Fruit fly (Drosophila melanogaster) whole organism, embryonic: ENCODE results near the gene Ada1-2.

Experiments used
- Asciz ChIP-seq: fragments of 200-800 bp; sonication (Bioruptor generic); optimal IDR thresholded peaks from 2 replicates; lab custom pipeline; 2017; ENCODE audit warnings: missing biosample characterization, mild to moderate bottlenecking, missing genetic modification characterization, missing genetic modification reagents
- C15 ChIP-seq: fragments of 200-800 bp; sonication (Bioruptor generic); IDR thresholded peaks from 3 replicates; pipeline ENCODE4 v1.3.6; 2022; ENCODE audit warnings: missing biosample characterization, missing genetic modification characterization
- CG11085 ChIP-seq: fragments of 200-800 bp; sonication (Bioruptor generic); IDR thresholded peaks from 2 replicates; pipeline ENCODE4 v1.3.6; 2022; ENCODE audit warnings: missing biosample characterization, missing genetic modification characterization
- CG11696 ChIP-seq: fragments of 200-800 bp; sonication (Bioruptor generic); IDR thresholded peaks from 2 replicates; pipeline ENCODE4 v1.3.6; 2022; ENCODE audit warnings: missing biosample characterization, missing genetic modification characterization
- CG13624 ChIP-seq: fragments of 200-800 bp; sonication (Bioruptor generic); optimal IDR thresholded peaks from 2 replicates; lab custom pipeline; 2016; ENCODE audit warnings: missing biosample characterization, missing genetic modification characterization
- CG15269 ChIP-seq: fragments of 200-800 bp; sonication (Bioruptor generic); optimal IDR thresholded peaks from 2 replicates; lab custom pipeline; 2018; ENCODE audit warnings: missing biosample characterization, mild to moderate bottlenecking, missing genetic modification characterization, moderate library complexity
- CG15696 ChIP-seq: fragments of 200-800 bp; sonication (Bioruptor generic); optimal IDR thresholded peaks from 2 replicates; lab custom pipeline; 2019; ENCODE audit warnings: missing biosample characterization, mild to moderate bottlenecking, missing genetic modification characterization, moderate library complexity
- CG17912 ChIP-seq: fragments of 200-800 bp; sonication (Bioruptor generic); optimal IDR thresholded peaks from 2 replicates; lab custom pipeline; 2018; ENCODE audit warnings: missing biosample characterization, mild to moderate bottlenecking, missing genetic modification characterization
- CG18764 ChIP-seq: fragments of 200-800 bp; sonication (Bioruptor generic); optimal IDR thresholded peaks from 3 replicates; lab custom pipeline; 2016; ENCODE audit warnings: missing biosample characterization, missing genetic modification characterization
- CG2129 ChIP-seq: fragments of 200-800 bp; sonication (Bioruptor generic); IDR thresholded peaks from 2 replicates; pipeline ENCODE4 v1.3.6; 2022; ENCODE audit warnings: missing biosample characterization, missing genetic modification characterization; ENCODE audit not compliant: partially characterized antibody
- CG30020 ChIP-seq: fragments of 200-800 bp; optimal IDR thresholded peaks from 2 replicates; lab custom pipeline; 2019; ENCODE audit warnings: missing biosample characterization, mild to moderate bottlenecking, missing genetic modification characterization, moderate library complexity
- CG33557 ChIP-seq: fragments of 200-800 bp; sonication (Bioruptor generic); optimal IDR thresholded peaks from 2 replicates; lab custom pipeline; 2019; ENCODE audit warnings: missing biosample characterization, mild to moderate bottlenecking, missing genetic modification characterization, moderate library complexity
- CG4360 ChIP-seq: fragments of 200-800 bp; sonication (Bioruptor generic); IDR thresholded peaks from 2 replicates; pipeline ENCODE4 v1.3.6; 2022; ENCODE audit warnings: missing biosample characterization, missing genetic modification characterization
- CG4424 ChIP-seq: fragments of 200-800 bp; sonication (Bioruptor generic); optimal IDR thresholded peaks from 3 replicates; lab custom pipeline; 2016; ENCODE audit warnings: missing biosample characterization, missing genetic modification characterization
- CG4730 ChIP-seq: fragments of 200-800 bp; sonication (Bioruptor generic); IDR thresholded peaks from 2 replicates; pipeline ENCODE4 v1.3.6; 2022; ENCODE audit warnings: missing biosample characterization, missing genetic modification characterization
- CG5180 ChIP-seq: fragments of 200-800 bp; sonication (Bioruptor generic); optimal IDR thresholded peaks from 3 replicates; lab custom pipeline; 2017; ENCODE audit warnings: missing biosample characterization, missing genetic modification characterization, mild to moderate bottlenecking, moderate library complexity, missing genetic modification reagents
- CG6175 ChIP-seq: fragments of 200-800 bp; sonication (Bioruptor generic); IDR thresholded peaks from 3 replicates; pipeline ENCODE4 v1.3.6; 2022; ENCODE audit warnings: missing biosample characterization, missing genetic modification characterization
- CG6689 ChIP-seq: fragments of 200-800 bp; sonication (Bioruptor generic); IDR thresholded peaks from 2 replicates; pipeline ENCODE4 v1.3.6; 2022; ENCODE audit warnings: missing biosample characterization, missing genetic modification characterization
- CG6791 ChIP-seq: fragments of 200-800 bp; sonication (Bioruptor generic); IDR thresholded peaks from 3 replicates; pipeline ENCODE4 v1.3.6; 2022; ENCODE audit warnings: missing biosample characterization, missing genetic modification characterization; ENCODE audit not compliant: partially characterized antibody
- CG6854 ChIP-seq: fragments of 200-800 bp; sonication (Bioruptor generic); optimal IDR thresholded peaks from 3 replicates; lab custom pipeline; 2017; ENCODE audit warnings: missing biosample characterization, mild to moderate bottlenecking, missing genetic modification characterization
- CG8281 ChIP-seq: fragments of 200-800 bp; sonication (Bioruptor generic); optimal IDR thresholded peaks from 2 replicates; lab custom pipeline; 2018; ENCODE audit warnings: missing biosample characterization, mild to moderate bottlenecking, missing genetic modification characterization, moderate library complexity
- CG9437 ChIP-seq: fragments of 200-800 bp; sonication (Bioruptor generic); optimal IDR thresholded peaks from 2 replicates; lab custom pipeline; 2018; ENCODE audit warnings: missing biosample characterization, mild to moderate bottlenecking, missing genetic modification characterization
- CG9932 ChIP-seq: fragments of 200-800 bp; sonication (Bioruptor generic); IDR thresholded peaks from 2 replicates; pipeline ENCODE4 v1.3.6; 2022; ENCODE audit warnings: missing biosample characterization, missing genetic modification characterization
- D ChIP-seq, 2 experiments: fragments of 200-800 bp in 1 of 2; fragments of >200 bp in 1 of 2; sonication (Bioruptor generic) in 1 of 2; optimal IDR thresholded peaks; 2 replicates in 1 of 2; 3 replicates in 1 of 2; lab custom pipeline; 2017; ENCODE audit warnings: mild to moderate bottlenecking in 1 of 2, missing biosample characterization in 1 of 2, missing genetic modification characterization in 1 of 2, missing genetic modification reagents in 1 of 2
- E2f2 ChIP-seq: fragments of 200-800 bp; sonication (Bioruptor generic); IDR thresholded peaks from 2 replicates; pipeline ENCODE4 v1.3.6; 2022; ENCODE audit warnings: missing biosample characterization, missing genetic modification characterization
- Hand ChIP-seq: fragments of 200-800 bp; sonication (Bioruptor generic); optimal IDR thresholded peaks from 2 replicates; lab custom pipeline; 2017; ENCODE audit warnings: mild to moderate bottlenecking, missing biosample characterization, missing genetic modification reagents, missing genetic modification characterization
- Hey ChIP-seq: fragments of 200-800 bp; sonication (Bioruptor generic); optimal IDR thresholded peaks from 3 replicates; lab custom pipeline; 2018; ENCODE audit warnings: missing biosample characterization, mild to moderate bottlenecking, missing genetic modification characterization
- Oli ChIP-seq: fragments of 200-800 bp; sonication (Bioruptor generic); optimal IDR thresholded peaks from 2 replicates; lab custom pipeline; 2018; ENCODE audit warnings: missing biosample characterization, mild to moderate bottlenecking, missing genetic modification characterization, moderate library complexity
- Sox100B ChIP-seq: fragments of 200-800 bp; sonication (Bioruptor generic); optimal IDR thresholded peaks from 3 replicates; lab custom pipeline; 2018; ENCODE audit warnings: missing biosample characterization, mild to moderate bottlenecking, missing genetic modification characterization
- Sox102F ChIP-seq: fragments of 200-800 bp; sonication (Bioruptor generic); optimal IDR thresholded peaks from 2 replicates; lab custom pipeline; 2018; ENCODE audit warnings: missing biosample characterization, mild to moderate bottlenecking, missing genetic modification characterization, moderate library complexity
- ab ChIP-seq: fragments of 200-800 bp; sonication (Bioruptor generic); optimal IDR thresholded peaks from 2 replicates; lab custom pipeline; 2016; ENCODE audit warnings: missing biosample characterization, missing genetic modification characterization
- al ChIP-seq: fragments of 200-800 bp; sonication (Bioruptor generic); IDR thresholded peaks from 2 replicates; pipeline ENCODE4 v1.3.6; 2022; ENCODE audit warnings: missing biosample characterization, missing genetic modification characterization
- cas ChIP-seq: fragments of 200-800 bp; sonication (Bioruptor generic); IDR thresholded peaks from 2 replicates; pipeline ENCODE4 v1.3.6; 2022; ENCODE audit warnings: missing biosample characterization, missing genetic modification characterization
- chif ChIP-seq, 2 experiments: fragments of 200-800 bp; sonication (Bioruptor generic); optimal IDR thresholded peaks; 3 replicates each; lab custom pipeline; 2016; ENCODE audit warnings: missing biosample characterization in 2 of 2, missing genetic modification characterization in 2 of 2
- emc ChIP-seq: fragments of 200-800 bp; sonication (Bioruptor generic); optimal IDR thresholded peaks from 2 replicates; lab custom pipeline; 2016; ENCODE audit warnings: missing biosample characterization, missing genetic modification characterization
- fd102C ChIP-seq: fragments of 200-800 bp; sonication (Bioruptor generic); optimal IDR thresholded peaks from 2 replicates; lab custom pipeline; 2018; ENCODE audit warnings: missing biosample characterization, mild to moderate bottlenecking, missing genetic modification characterization, moderate library complexity
- gsb-n ChIP-seq: fragments of 200-800 bp; sonication (Bioruptor generic); optimal IDR thresholded peaks from 3 replicates; lab custom pipeline; 2018; ENCODE audit warnings: missing biosample characterization, mild to moderate bottlenecking, missing genetic modification characterization
- insv ChIP-seq, 2 experiments: fragments of 200-800 bp; sonication (Bioruptor generic); optimal IDR thresholded peaks; 3 replicates each; lab custom pipeline; 2016 to 2018; ENCODE audit warnings: missing biosample characterization in 2 of 2, missing genetic modification characterization in 2 of 2
- kah ChIP-seq: fragments of 200-800 bp; sonication (Bioruptor generic); optimal IDR thresholded peaks from 2 replicates; lab custom pipeline; 2018; ENCODE audit warnings: missing biosample characterization, mild to moderate bottlenecking, missing genetic modification characterization
- nau ChIP-seq: fragments of 200-800 bp; sonication (Bioruptor generic); optimal IDR thresholded peaks from 3 replicates; lab custom pipeline; 2017; ENCODE audit warnings: missing biosample characterization, mild to moderate bottlenecking, missing genetic modification characterization, missing genetic modification reagents
- row ChIP-seq: fragments of 200-800 bp; sonication (Bioruptor generic); IDR thresholded peaks from 3 replicates; pipeline ENCODE4 v1.3.6; 2022; ENCODE audit warnings: missing biosample characterization, missing genetic modification characterization
- sim ChIP-seq: fragments of 200-800 bp; sonication (Bioruptor generic); IDR thresholded peaks from 2 replicates; pipeline ENCODE4 v1.3.6; 2022; ENCODE audit warnings: missing biosample characterization, missing genetic modification characterization
- sisA ChIP-seq: fragments of 200-800 bp; sonication (Bioruptor generic); IDR thresholded peaks from 2 replicates; pipeline ENCODE4 v1.3.6; 2022; ENCODE audit warnings: missing biosample characterization, missing genetic modification characterization
- sna ChIP-seq: fragments of 200-800 bp; sonication (Bioruptor generic); IDR thresholded peaks from 2 replicates; pipeline ENCODE4 v1.3.6; 2022; ENCODE audit warnings: missing biosample characterization, missing genetic modification characterization; ENCODE audit not compliant: partially characterized antibody
- sob ChIP-seq: fragments of 200-800 bp; sonication (Bioruptor generic); IDR thresholded peaks from 2 replicates; pipeline ENCODE4 v1.3.6; 2022; ENCODE audit warnings: missing biosample characterization, missing genetic modification characterization
- twi ChIP-seq: fragments of 200-800 bp; optimal IDR thresholded peaks from 2 replicates; lab custom pipeline; 2019; ENCODE audit warnings: missing biosample characterization, mild to moderate bottlenecking, missing genetic modification characterization, moderate library complexity
- vnd ChIP-seq: fragments of 200-800 bp; sonication (Bioruptor generic); IDR thresholded peaks from 3 replicates; pipeline ENCODE4 v1.3.6; 2022; ENCODE audit warnings: missing biosample characterization, missing genetic modification characterization; ENCODE audit not compliant: partially characterized antibody
- zen ChIP-seq: fragments of 200-800 bp; sonication (Bioruptor generic); optimal IDR thresholded peaks from 3 replicates; lab custom pipeline; 2018; ENCODE audit warnings: missing biosample characterization, mild to moderate bottlenecking, missing genetic modification characterization, moderate library complexity

Gene Ada1-2

dm6 chr2L:12010877-12011666 lies 18.4 kb downstream of the Ada1-2 start (continued):
- TF ChIP-seq Oli (tag; lab: Kevin White, UChicago) (peak; percentile 95), CG11696 (GFP tag; lab: Robert Waterston, UW) (no peak), CG30020 (tag; lab: Kevin White, UChicago) (peak; percentile 74), CG17912 (GFP tag; lab: Kevin White, UChicago) (no peak), fd102C (GFP tag; lab: Kevin White, UChicago) (peak; percentile 36), emc (GFP tag; lab: Kevin White, UChicago) (no peak), C15 (no peak), Sox100B (peak; percentile 92), vnd (GFP tag; lab: Robert Waterston, UW) (no peak), nau (GFP tag; lab: Kevin White, UChicago) (peak; percentile 81), cas (GFP tag; lab: Robert Waterston, UW) (no peak), CG6791 (GFP tag; lab: Robert Waterston, UW) (no peak), CG33557 (peak; percentile 91), CG15696 (tag; lab: Kevin White, UChicago) (peak; percentile 94), CG8281 (tag; lab: Kevin White, UChicago) (peak; percentile 82), CG18764 (GFP tag; lab: Kevin White, UChicago) (peak; percentile 80), chif (GFP tag; optimal IDR thresholded peaks at IDR 0.05; lab: Kevin White, UChicago) (peak; percentile 76 to 78), kah (GFP tag; lab: Kevin White, UChicago) (peak; percentile 30), CG6854 (GFP tag; lab: Kevin White, UChicago) (peak; percentile 90), insv (GFP tag; optimal IDR thresholded peaks at IDR 0.05; lab: Kevin White, UChicago) (peak; percentile 0 to 57), sob (GFP tag; lab: Robert Waterston, UW) (no peak), CG15269 (tag; lab: Kevin White, UChicago) (peak; percentile 95), D (optimal IDR thresholded peaks at IDR 0.05; lab: Kevin White, UChicago) (no peak), D (GFP tag; optimal IDR thresholded peaks at IDR 0.05; lab: Kevin White, UChicago) (peak; percentile 78), CG4424 (GFP tag; lab: Kevin White, UChicago) (peak; percentile 89), row (GFP tag; lab: Robert Waterston, UW) (no peak), sna (GFP tag; lab: Robert Waterston, UW) (no peak), Asciz (GFP tag; lab: Kevin White, UChicago) (peak; percentile 84), Hey (tag; lab: Kevin White, UChicago) (peak; percentile 66), CG2129 (GFP tag; lab: Robert Waterston, UW) (no peak), CG5180 (peak; percentile 84), CG6175 (no peak), twi (peak; percentile 84), gsb-n (tag; lab: Kevin White, UChicago) (peak; percentile 68), Sox102F (peak; percentile 86), zen (peak; percentile 92), CG9437 (peak; percentile 85), CG11085 (GFP tag; lab: Robert Waterston, UW) (no peak), Hand (GFP tag; lab: Kevin White, UChicago) (peak; percentile 92), ab (GFP tag; lab: Kevin White, UChicago) (peak; percentile 37), CG6689 (GFP tag; lab: Robert Waterston, UW) (no peak), E2f2 (no peak), sim (GFP tag; lab: Robert Waterston, UW) (no peak), CG13624 (GFP tag; lab: Kevin White, UChicago) (peak; percentile 16), CG4730 (GFP tag; lab: Robert Waterston, UW) (no peak), CG9932 (GFP tag; lab: Robert Waterston, UW) (no peak), CG4360 (GFP tag; lab: Robert Waterston, UW) (no peak), al (GFP tag; lab: Robert Waterston, UW) (no peak), sisA (GFP tag; lab: Robert Waterston, UW) (no peak)
